Fruit fly (Drosophila melanogaster) whole organism, embryonic: Measurements from ENCODE around the gene CG15140.

Experiments
- Atf6 ChIP-seq: fragments of 200-800 bp; sonication (Bioruptor generic); IDR thresholded peaks from 2 replicates; pipeline ENCODE4 v1.3.6; 2022; ENCODE audit warnings: missing biosample characterization, missing genetic modification characterization
- BtbVII ChIP-seq: fragments of 200-800 bp; sonication (Bioruptor generic); optimal IDR thresholded peaks from 3 replicates; lab custom pipeline; 2017; ENCODE audit warnings: missing biosample characterization, mild to moderate bottlenecking, missing genetic modification characterization
- C15 ChIP-seq: fragments of 200-800 bp; sonication (Bioruptor generic); IDR thresholded peaks from 3 replicates; pipeline ENCODE4 v1.3.6; 2022; ENCODE audit warnings: missing biosample characterization, missing genetic modification characterization
- CG1024 ChIP-seq: fragments of 200-800 bp; sonication (Bioruptor generic); IDR thresholded peaks from 2 replicates; pipeline ENCODE4 v1.3.6; 2022; ENCODE audit warnings: missing biosample characterization, missing genetic modification characterization
- CG10274 ChIP-seq: fragments of 200-800 bp; sonication (Bioruptor generic); optimal IDR thresholded peaks from 3 replicates; lab custom pipeline; 2017; ENCODE audit warnings: missing biosample characterization, mild to moderate bottlenecking, missing genetic modification characterization
- CG11695 ChIP-seq: fragments of 200-800 bp; sonication (Bioruptor generic); IDR thresholded peaks from 3 replicates; pipeline ENCODE4 v1.3.6; 2022; ENCODE audit warnings: missing biosample characterization, missing genetic modification characterization
- CG12659 ChIP-seq: fragments of 200-800 bp; sonication (Bioruptor generic); optimal IDR thresholded peaks from 3 replicates; lab custom pipeline; 2017; ENCODE audit warnings: mild to moderate bottlenecking, missing biosample characterization, missing genetic modification reagents, missing genetic modification characterization
- CG13894 ChIP-seq: fragments of 200-800 bp; sonication (Bioruptor generic); optimal IDR thresholded peaks from 3 replicates; lab custom pipeline; 2018; ENCODE audit warnings: missing biosample characterization, mild to moderate bottlenecking, missing genetic modification characterization, moderate library complexity
- CG14014 ChIP-seq: fragments of 200-800 bp; sonication (Bioruptor generic); IDR thresholded peaks from 2 replicates; pipeline ENCODE4 v1.3.6; 2022; ENCODE audit warnings: missing biosample characterization, missing genetic modification characterization
- CG1603 ChIP-seq: fragments of 200-800 bp; sonication (Bioruptor generic); optimal IDR thresholded peaks from 2 replicates; lab custom pipeline; 2019; ENCODE audit warnings: missing biosample characterization, mild to moderate bottlenecking, missing genetic modification characterization, moderate library complexity
- CG17829 ChIP-seq: fragments of 200-800 bp; optimal IDR thresholded peaks from 2 replicates; lab custom pipeline; 2019; ENCODE audit warnings: missing biosample characterization, mild to moderate bottlenecking, missing genetic modification characterization, moderate library complexity
- CG18262 ChIP-seq: fragments of 200-800 bp; optimal IDR thresholded peaks from 3 replicates; lab custom pipeline; 2019; ENCODE audit warnings: missing biosample characterization, mild to moderate bottlenecking, missing genetic modification characterization, moderate library complexity
- CG2129 ChIP-seq: fragments of 200-800 bp; sonication (Bioruptor generic); IDR thresholded peaks from 2 replicates; pipeline ENCODE4 v1.3.6; 2022; ENCODE audit warnings: missing biosample characterization, missing genetic modification characterization; ENCODE audit not compliant: partially characterized antibody
- CG2712 ChIP-seq: fragments of 200-800 bp; optimal IDR thresholded peaks from 3 replicates; lab custom pipeline; 2019; ENCODE audit warnings: missing biosample characterization, mild to moderate bottlenecking, missing genetic modification characterization, moderate library complexity
- CG6254 ChIP-seq: fragments of 200-800 bp; sonication (Bioruptor generic); optimal IDR thresholded peaks from 3 replicates; lab custom pipeline; 2017; ENCODE audit warnings: mild to moderate bottlenecking, missing biosample characterization, missing genetic modification reagents, missing genetic modification characterization
- CG7556 ChIP-seq: fragments of 200-800 bp; sonication (Bioruptor generic); optimal IDR thresholded peaks from 2 replicates; lab custom pipeline; 2017; ENCODE audit warnings: missing biosample characterization, mild to moderate bottlenecking, missing genetic modification characterization
- CTCF ChIP-seq: fragments of 200-800 bp; sonication (Bioruptor generic); optimal IDR thresholded peaks from 2 replicates; lab custom pipeline; 2017; ENCODE audit warnings: missing biosample characterization, mild to moderate bottlenecking, missing genetic modification characterization, moderate library complexity
- CoRest ChIP-seq: fragments of 200-800 bp; sonication (Bioruptor generic); optimal IDR thresholded peaks from 3 replicates; lab custom pipeline; 2018; ENCODE audit warnings: missing biosample characterization, mild to moderate bottlenecking, missing genetic modification characterization, moderate library complexity
- Deaf1 ChIP-seq: fragments of 200-800 bp; optimal IDR thresholded peaks from 3 replicates; lab custom pipeline; 2019; ENCODE audit warnings: missing biosample characterization, mild to moderate bottlenecking, missing genetic modification characterization, moderate library complexity
- Dfd ChIP-seq, 2 experiments: fragments of >200 bp; optimal IDR thresholded peaks; 2 replicates each; lab custom pipeline; 2017; ENCODE audit warnings: missing biosample characterization in 2 of 2, missing genetic modification characterization in 2 of 2
- Doc2 ChIP-seq: fragments of 200-800 bp; sonication (Bioruptor generic); IDR thresholded peaks from 2 replicates; pipeline ENCODE4 v1.3.6; 2022; ENCODE audit warnings: missing biosample characterization, missing genetic modification characterization
- Ets65A ChIP-seq: fragments of 200-800 bp; sonication (Bioruptor generic); peaks from one replicate; lab custom pipeline; 2016; ENCODE audit warnings: missing biosample characterization, missing genetic modification characterization
- Ets97D ChIP-seq: fragments of 200-800 bp; sonication (Bioruptor generic); optimal IDR thresholded peaks from 3 replicates; lab custom pipeline; 2016; ENCODE audit warnings: missing biosample characterization, missing genetic modification characterization
- Gsc ChIP-seq: fragments of 200-800 bp; sonication (Bioruptor generic); IDR thresholded peaks from 2 replicates; pipeline ENCODE4 v1.3.6; 2022; ENCODE audit warnings: missing biosample characterization, missing genetic modification characterization
- HHEX ChIP-seq: fragments of 200-800 bp; sonication (Bioruptor generic); optimal IDR thresholded peaks from 3 replicates; lab custom pipeline; 2017; ENCODE audit warnings: missing biosample characterization, mild to moderate bottlenecking, missing genetic modification characterization, missing genetic modification reagents
- Kr ChIP-seq: fragments of 200-800 bp; sonication (Bioruptor generic); optimal IDR thresholded peaks from 2 replicates; lab custom pipeline; 2017; ENCODE audit warnings: missing biosample characterization, mild to moderate bottlenecking, missing genetic modification characterization
- Med ChIP-seq: fragments of 200-800 bp; sonication (Bioruptor generic); peaks from one replicate; lab custom pipeline; 2016; ENCODE audit warnings: missing biosample characterization, missing genetic modification characterization, mild to moderate bottlenecking, inconsistent platforms, moderate library complexity
- NfI ChIP-seq: fragments of 200-800 bp; sonication (Bioruptor generic); optimal IDR thresholded peaks from 3 replicates; lab custom pipeline; 2018; ENCODE audit warnings: missing biosample characterization, mild to moderate bottlenecking, missing genetic modification characterization, moderate library complexity
- Opbp ChIP-seq: fragments of 200-800 bp; sonication (Bioruptor generic); IDR thresholded peaks from 3 replicates; pipeline ENCODE4 v1.3.6; 2022; ENCODE audit warnings: missing biosample characterization, missing genetic modification characterization; ENCODE audit not compliant: partially characterized antibody
- Ssrp ChIP-seq: fragments of 200-800 bp; sonication (Bioruptor generic); optimal IDR thresholded peaks from 2 replicates; lab custom pipeline; 2018; ENCODE audit warnings: missing biosample characterization, mild to moderate bottlenecking, missing genetic modification characterization, moderate library complexity
- Xbp1 ChIP-seq: fragments of 200-800 bp; sonication (Bioruptor generic); optimal IDR thresholded peaks from 3 replicates; lab custom pipeline; 2016; ENCODE audit warnings: missing biosample characterization, mild to moderate bottlenecking, missing genetic modification characterization
- Xrp1 ChIP-seq: fragments of 200-800 bp; sonication (Bioruptor generic); IDR thresholded peaks from 2 replicates; pipeline ENCODE4 v1.3.6; 2022; ENCODE audit warnings: missing biosample characterization, missing genetic modification characterization
- az2 ChIP-seq: fragments of 200-800 bp; sonication (Bioruptor generic); optimal IDR thresholded peaks from 3 replicates; lab custom pipeline; 2016; ENCODE audit warnings: missing biosample characterization, missing genetic modification characterization
- corto ChIP-seq: fragments of 200-800 bp; sonication (Bioruptor generic); optimal IDR thresholded peaks from 2 replicates; lab custom pipeline; 2016; ENCODE audit warnings: missing biosample characterization, mild to moderate bottlenecking, missing genetic modification characterization, moderate library complexity
- crol ChIP-seq: fragments of 200-800 bp; sonication (Bioruptor generic); IDR thresholded peaks from 2 replicates; pipeline ENCODE4 v1.3.6; 2022; ENCODE audit warnings: missing biosample characterization, missing genetic modification characterization
- eyg ChIP-seq: fragments of 200-800 bp; sonication (Bioruptor generic); optimal IDR thresholded peaks from 3 replicates; lab custom pipeline; 2016; ENCODE audit warnings: missing biosample characterization, missing genetic modification characterization
- fd96Cb ChIP-seq: fragments of 200-800 bp; sonication (Bioruptor generic); optimal IDR thresholded peaks from 2 replicates; lab custom pipeline; 2018; ENCODE audit warnings: missing biosample characterization, mild to moderate bottlenecking, missing genetic modification characterization, moderate library complexity
- gt ChIP-seq: fragments of 200-800 bp; sonication (Bioruptor generic); IDR thresholded peaks from 2 replicates; pipeline ENCODE4 v1.3.6; 2022; ENCODE audit warnings: missing biosample characterization, missing genetic modification characterization
- jigr1 ChIP-seq: fragments of 200-800 bp; sonication (Bioruptor generic); IDR thresholded peaks from 3 replicates; pipeline ENCODE4 v1.3.6; 2022; ENCODE audit warnings: missing biosample characterization, missing genetic modification characterization
- kah ChIP-seq: fragments of 200-800 bp; sonication (Bioruptor generic); optimal IDR thresholded peaks from 2 replicates; lab custom pipeline; 2018; ENCODE audit warnings: missing biosample characterization, mild to moderate bottlenecking, missing genetic modification characterization
- mam ChIP-seq: fragments of 200-800 bp; sonication (Bioruptor generic); optimal IDR thresholded peaks from 3 replicates; lab custom pipeline; 2016; ENCODE audit warnings: missing biosample characterization, missing genetic modification characterization
- prd ChIP-seq, 3 experiments: fragments of >200 bp in 2 of 3; fragments of 200-800 bp in 1 of 3; sonication (Bioruptor generic) in 1 of 3; optimal IDR thresholded peaks in 2 of 3; IDR thresholded peaks in 1 of 3; 2 replicates in 2 of 3; 3 replicates in 1 of 3; pipeline versions ENCODE4 v1.3.6 to Lab custom; 2017 to 2022; ENCODE audit warnings: missing biosample characterization in 1 of 3, missing genetic modification characterization in 1 of 3
- scrt ChIP-seq: fragments of 200-800 bp; sonication (Bioruptor generic); optimal IDR thresholded peaks from 2 replicates; lab custom pipeline; 2018; ENCODE audit warnings: missing biosample characterization, mild to moderate bottlenecking, missing genetic modification characterization, moderate library complexity
- sens ChIP-seq: fragments of 200-800 bp; sonication (Bioruptor generic); peaks from one replicate; lab custom pipeline; 2016; ENCODE audit warnings: missing biosample characterization, missing genetic modification characterization
- sens-2 ChIP-seq: fragments of 200-800 bp; sonication (Bioruptor generic); IDR thresholded peaks from 2 replicates; pipeline ENCODE4 v1.3.6; 2022; ENCODE audit warnings: missing biosample characterization, missing genetic modification characterization
- tgo ChIP-seq: fragments of 200-800 bp; sonication (Bioruptor generic); IDR thresholded peaks from 3 replicates; pipeline ENCODE4 v1.3.6; 2022; ENCODE audit warnings: missing biosample characterization, missing genetic modification characterization
- trh ChIP-seq: fragments of 200-800 bp; sonication (Bioruptor generic); optimal IDR thresholded peaks from 2 replicates; lab custom pipeline; 2016; ENCODE audit warnings: missing biosample characterization, missing genetic modification characterization
- tx ChIP-seq: fragments of 200-800 bp; sonication (Bioruptor generic); optimal IDR thresholded peaks from 2 replicates; lab custom pipeline; 2016; ENCODE audit warnings: missing biosample characterization, missing genetic modification characterization
- vvl ChIP-seq: fragments of 200-800 bp; sonication (Bioruptor generic); IDR thresholded peaks from 2 replicates; pipeline ENCODE4 v1.3.6; 2022; ENCODE audit warnings: missing biosample characterization, missing genetic modification characterization

CG15140 gene

dm6 chr2L:17266677-17267357 is 19.2 kb upstream of the CG15140 start (continued):
- TF ChIP-seq CG7556: peak; percentile 9
- TF ChIP-seq CG12659 (GFP tag; lab: Kevin White, UChicago): no peak
- no peak for TF ChIP-seq HHEX (GFP tag; lab: Kevin White, UChicago)
- no peak for TF ChIP-seq Xbp1 (GFP tag; lab: Kevin White, UChicago)
- no peak for TF ChIP-seq prd (optimal IDR thresholded peaks at IDR 0.05; lab: Kevin White, UChicago)
- TF ChIP-seq prd (GFP tag; IDR thresholded peaks at IDR 0.05; lab: Robert Waterston, UW): peak; percentile 28; the same call in 1 of the 3 replicates
- TF ChIP-seq CG10274: no peak
- TF ChIP-seq CG11695 (GFP tag; lab: Robert Waterston, UW): no peak
- no peak for TF ChIP-seq tgo (GFP tag; lab: Robert Waterston, UW)
- TF ChIP-seq eyg: no peak
- TF ChIP-seq CG2129 (GFP tag; lab: Robert Waterston, UW): no peak
- TF ChIP-seq Ssrp (tag; lab: Kevin White, UChicago): peak; percentile 8
- peak; percentile 39; the same call in 1 of the 2 replicates for TF ChIP-seq Xrp1 (GFP tag; lab: Robert Waterston, UW)
- no peak for TF ChIP-seq Atf6
- no peak for TF ChIP-seq kah (GFP tag; lab: Kevin White, UChicago)
- TF ChIP-seq C15 (GFP tag; lab: Robert Waterston, UW): no peak
- TF ChIP-seq trh: no peak
- no peak for TF ChIP-seq Doc2
- TF ChIP-seq CG13894 (tag; lab: Kevin White, UChicago): no peak
- no peak for TF ChIP-seq Kr (GFP tag; lab: Kevin White, UChicago)
- peak; percentile 27 for TF ChIP-seq CG17829
- TF ChIP-seq Deaf1 (tag; lab: Kevin White, UChicago): no peak
- TF ChIP-seq jigr1 (GFP tag; lab: Robert Waterston, UW): no peak
- TF ChIP-seq mam (GFP tag; lab: Kevin White, UChicago): no peak
- TF ChIP-seq CG14014: no peak
- no peak for TF ChIP-seq tx (GFP tag; lab: Kevin White, UChicago)
- no peak for TF ChIP-seq fd96Cb
- TF ChIP-seq CoRest (tag; lab: Kevin White, UChicago): no peak
- peak; percentile 10 for TF ChIP-seq Med (GFP tag; lab: Kevin White, UChicago)
- no peak for TF ChIP-seq CTCF (GFP tag; lab: Kevin White, UChicago)
- no peak for TF ChIP-seq CG1024 (GFP tag; lab: Robert Waterston, UW)
- peak; percentile 47 for TF ChIP-seq CG2712

- no peak for TF ChIP-seq Opbp (GFP tag; lab: Robert Waterston, UW)
- peak; percentile 29 for TF ChIP-seq CG18262 (tag; lab: Kevin White, UChicago)
- TF ChIP-seq sens (GFP tag; lab: Kevin White, UChicago): peak; percentile 31
- TF ChIP-seq CG6254 (GFP tag; lab: Kevin White, UChicago): peak; percentile 95
Observed at dm6 chr2L:17267358-17267750, 18.7 kb upstream of the CG15140 start.

- TF ChIP-seq gt (GFP tag; lab: Robert Waterston, UW) (no peak), BtbVII (GFP tag; lab: Kevin White, UChicago) (no peak), corto (GFP tag; lab: Kevin White, UChicago) (no peak), CG2129 (GFP tag; lab: Robert Waterston, UW) (no peak), Dfd (GFP tag; optimal IDR thresholded peaks at IDR 0.05; lab: Kevin White, UChicago) (no peak), Ets97D (GFP tag; lab: Kevin White, UChicago) (no peak), Ets65A (GFP tag; lab: Kevin White, UChicago) (peak; percentile 36), scrt (no peak), az2 (GFP tag; lab: Kevin White, UChicago) (no peak), vvl (peak; percentile 31; the same call in 1 of the 2 replicates), crol (GFP tag; lab: Robert Waterston, UW) (peak; percentile 45; the same call in 1 of the 2 replicates), sens-2 (GFP tag; lab: Robert Waterston, UW) (no peak), NfI (GFP tag; lab: Kevin White, UChicago) (no peak), CG1603 (tag; lab: Kevin White, UChicago) (no peak), Gsc (GFP tag; lab: Robert Waterston, UW) (no peak)
Observed at dm6 chr2L:17268088-17268755, 17.8 kb upstream of the CG15140 start.
